Worm (Caenorhabditis elegans): Measurements from ENCODE around the gene srg-68.

DNA sequence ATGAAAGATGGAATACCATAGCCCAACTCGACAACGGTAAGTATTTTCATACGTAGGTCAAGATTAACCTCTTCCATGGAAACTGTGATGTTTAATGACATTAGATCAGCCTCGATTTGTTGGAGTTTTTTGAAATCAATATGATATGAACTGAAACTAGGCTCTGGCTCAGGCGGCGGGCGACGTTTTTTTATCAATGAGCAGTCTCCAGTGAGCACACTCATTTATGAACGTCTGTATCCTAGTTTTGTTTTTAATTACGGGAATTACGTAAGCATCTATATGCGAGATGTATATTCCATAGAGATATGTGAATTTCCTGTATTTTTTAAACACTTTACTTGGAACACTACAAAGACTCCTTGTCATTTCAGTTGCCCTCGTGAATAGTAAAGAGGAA lies 2.3 kb downstream of the srg-68 start, which contains the start of gene srg-67:
- TF ChIP-seq mab-5 (tag; optimal IDR thresholded peaks at IDR 0.05) (no peak), nhr-28 (tag; optimal IDR thresholded peaks at IDR 0.05) (no peak), lsy-2 (tag; optimal IDR thresholded peaks at IDR 0.05) (no peak)
